Worm (Caenorhabditis elegans): Measurements from ENCODE around the gene F55F10.1.

DNA sequence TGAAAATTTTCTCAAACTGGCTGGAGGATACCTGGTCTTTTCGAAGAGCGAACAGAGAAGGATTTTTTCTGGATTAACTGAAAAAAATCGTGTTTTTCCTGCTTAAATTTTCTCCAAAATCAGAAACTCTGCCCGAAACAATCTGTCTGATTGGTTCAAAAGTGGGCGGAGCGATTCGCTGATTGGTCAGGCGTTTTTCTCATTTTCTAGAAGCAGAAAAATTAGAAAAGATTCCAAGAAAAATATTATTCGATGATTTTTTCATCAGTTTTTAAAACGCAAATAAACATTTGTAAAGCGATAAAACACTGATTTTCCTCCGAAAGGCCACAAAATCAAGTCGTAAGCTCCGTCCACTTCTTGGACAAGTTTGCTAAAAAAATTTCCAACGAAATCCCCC is 38.3 kb downstream of the F55F10.1 start:
- TF ChIP-seq klf-2 (GFP tag; conservative IDR thresholded peaks at IDR 0.05) (no peak), ztf-29 (GFP tag; IDR thresholded peaks at IDR 0.05) (no peak), med-1 (GFP tag; optimal IDR thresholded peaks at IDR 0.05; ENCODE audit: insufficient read depth) (no peak), flt-1 (GFP tag; IDR thresholded peaks at IDR 0.05) (no peak), tab-1 (GFP tag; IDR thresholded peaks at IDR 0.05) (no peak), ztf-23 (GFP tag; IDR thresholded peaks at IDR 0.05) (no peak), cog-1 (tag; optimal IDR thresholded peaks at IDR 0.05) (no peak), ref-1 (GFP tag; conservative IDR thresholded peaks at IDR 0.05) (no peak)
